Worm (Caenorhabditis elegans) whole organism, late embryonic: ENCODE results near the gene igeg-1.

ENCODE experiments used
- T23F11.4 ChIP-seq: fragments of 200-800 bp; sonication (Bioruptor generic); optimal IDR thresholded peaks from 2 replicates; lab custom pipeline; 2018; ENCODE audit warnings: mild to moderate bottlenecking, missing genetic modification characterization, missing compliant biosample characterization
- fkh-10 ChIP-seq: fragments of 150-350 bp; optimal IDR thresholded peaks from 2 replicates; lab custom pipeline; 2014; ENCODE audit warnings: missing biosample characterization, missing genetic modification reagents, missing genetic modification characterization
- nhr-11 ChIP-seq: fragments of 150-350 bp; optimal IDR thresholded peaks from 2 replicates; lab custom pipeline; 2014; ENCODE audit warnings: missing biosample characterization, missing genetic modification characterization
- pha-4 ChIP-seq: fragments of 150-350 bp; optimal IDR thresholded peaks from 2 replicates; lab custom pipeline; 2018; ENCODE audit warnings: missing biosample characterization, missing genetic modification reagents, missing genetic modification characterization
- ref-2 ChIP-seq: sonication (generic microtip); optimal IDR thresholded peaks from 2 replicates; lab custom pipeline; 2016; ENCODE audit warnings: missing genetic modification characterization, missing compliant biosample characterization
- unc-42 ChIP-seq: sonication (generic microtip); optimal IDR thresholded peaks from 2 replicates; lab custom pipeline; 2016; ENCODE audit warnings: missing genotype, missing genetic modification characterization, missing compliant biosample characterization
- unc-55 ChIP-seq: sonication (generic microtip); optimal IDR thresholded peaks from 2 replicates; lab custom pipeline; 2017; ENCODE audit warnings: missing biosample characterization, missing genetic modification reagents, missing genetic modification characterization
- ztf-16 ChIP-seq: sonication (generic microtip); optimal IDR thresholded peaks from 2 replicates; lab custom pipeline; 2017; ENCODE audit warnings: missing genetic modification characterization, missing compliant biosample characterization

DNA sequence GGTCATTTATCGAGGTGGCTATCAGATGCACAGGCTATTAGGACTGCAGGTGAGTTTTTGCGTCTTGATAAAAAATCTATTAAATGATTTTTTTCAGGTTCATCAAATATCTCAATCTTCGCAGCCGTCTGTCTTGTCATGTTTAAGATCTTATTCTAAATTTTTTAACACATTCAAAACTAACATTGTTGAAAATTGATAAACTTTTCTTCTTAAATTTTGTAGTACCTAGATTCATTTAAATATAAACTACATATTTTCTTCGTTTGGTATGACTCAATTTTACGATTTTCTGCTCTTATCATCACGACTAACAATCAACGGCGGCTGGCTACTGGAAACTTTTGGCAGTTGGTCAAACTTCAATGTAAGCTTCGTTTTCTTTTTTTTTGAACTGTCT is 40.1 kb downstream of the igeg-1 start, which contains the start of gene F19C7.4:
- TF ChIP-seq ztf-16, result no peak
- TF ChIP-seq pha-4, result no peak
- TF ChIP-seq ref-2, result no peak
- no peak for TF ChIP-seq fkh-10 (GFP tag; lab: Kevin White, UChicago)
- TF ChIP-seq T23F11.4 (GFP tag; lab: Kevin White, UChicago), result no peak
- TF ChIP-seq nhr-11 (tag; lab: Kevin White, UChicago), result no peak
- no peak for TF ChIP-seq unc-55 (GFP tag; lab: Kevin White, UChicago)
- no peak for TF ChIP-seq unc-42 (tag; lab: Kevin White, UChicago)
